Fruit fly (Drosophila melanogaster): ENCODE measurements around the gene Root.

Gene Root

DNA sequence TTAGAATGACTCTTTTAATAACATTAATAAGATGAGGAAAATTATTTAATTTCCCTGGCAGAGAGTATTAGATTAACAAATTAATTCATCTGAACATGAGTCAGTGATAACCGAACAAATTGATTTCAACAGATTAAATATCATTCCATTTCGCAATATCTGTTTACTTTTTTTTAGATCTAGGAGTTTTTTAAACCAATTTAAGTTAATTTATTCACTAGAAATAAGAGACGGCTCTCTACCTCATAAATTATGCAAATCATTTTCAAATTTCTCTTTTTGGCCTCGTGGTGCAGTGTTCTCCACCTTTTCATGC lies at the start of gene Root:
Root (plus strand) TSS at position 217 of the 316 bp plus-strand sequence.
- no peak for TF ChIP-seq Pif1B (GFP tag; optimal IDR thresholded peaks at IDR 0.05)
- TF ChIP-seq CG12605 (GFP tag; IDR thresholded peaks at IDR 0.05) = no peak
- TF ChIP-seq CG9948 (tag; optimal IDR thresholded peaks at IDR 0.05) = no peak
- no peak for TF ChIP-seq CG14655 (GFP tag; optimal IDR thresholded peaks at IDR 0.05)
- no peak for TF ChIP-seq D1 (tag; optimal IDR thresholded peaks at IDR 0.05)
- TF ChIP-seq Pif1A (GFP tag; optimal IDR thresholded peaks at IDR 0.05) = no peak
- no peak for TF ChIP-seq CG32121 (GFP tag; IDR thresholded peaks at IDR 0.05)
- no peak for TF ChIP-seq Snoo (tag; optimal IDR thresholded peaks at IDR 0.05)
- TF ChIP-seq EcR (GFP tag; optimal IDR thresholded peaks at IDR 0.05) = no peak
- no peak for TF ChIP-seq CG4496 (GFP tag; IDR thresholded peaks at IDR 0.05)
- no peak for TF ChIP-seq CG10348 (GFP tag; IDR thresholded peaks at IDR 0.05)
- no peak for TF ChIP-seq CG17806 (tag; optimal IDR thresholded peaks at IDR 0.05)

DNA sequence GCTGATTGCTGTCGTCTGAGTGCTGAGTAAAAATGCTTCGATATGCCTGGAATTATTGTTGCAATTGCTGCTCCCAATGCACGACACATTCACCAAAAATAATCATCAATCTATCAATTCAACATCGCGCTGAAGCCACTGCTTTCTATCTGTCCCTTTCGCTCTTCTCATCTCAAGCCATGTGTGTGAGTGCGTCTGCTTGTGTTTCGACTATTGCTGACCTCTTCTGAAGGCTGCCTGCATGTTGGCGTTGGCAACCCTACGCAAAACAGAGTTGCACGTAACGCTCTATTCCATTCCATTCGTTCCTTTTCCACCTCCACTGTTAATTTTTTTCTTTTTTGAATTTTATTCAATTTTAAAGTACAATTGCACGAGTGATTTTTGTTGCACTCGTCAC lies 47.4 kb upstream of the Root start:
- TF ChIP-seq CG12605 (GFP tag; IDR thresholded peaks at IDR 0.05) = no peak
- TF ChIP-seq D1 (tag; optimal IDR thresholded peaks at IDR 0.05) = no peak
- no peak for TF ChIP-seq CG8301 (tag; optimal IDR thresholded peaks at IDR 0.05)
- no peak for TF ChIP-seq CG14655 (GFP tag; optimal IDR thresholded peaks at IDR 0.05)
- no peak for TF ChIP-seq CG15710 (tag; optimal IDR thresholded peaks at IDR 0.05)

DNA sequence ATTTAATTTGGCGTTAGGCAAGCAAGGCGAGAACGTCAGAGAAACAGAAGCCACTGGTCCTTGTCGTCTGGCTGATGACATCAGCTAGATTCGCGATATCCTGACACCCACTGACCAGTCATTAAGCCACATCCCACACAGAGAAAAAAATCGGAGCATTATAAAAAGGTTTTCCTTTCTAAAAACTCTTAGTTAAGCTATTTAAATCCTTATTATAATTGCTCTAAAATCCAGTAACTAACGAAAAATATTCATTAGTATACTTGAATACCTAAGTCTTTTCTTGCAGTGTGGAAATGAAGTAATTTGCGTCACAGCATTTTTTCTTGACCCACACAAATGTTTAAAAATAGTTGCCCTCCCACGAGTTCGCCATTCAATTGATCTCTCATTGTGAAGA lies 44.3 kb upstream of the Root start:
- TF ChIP-seq CG32121 (GFP tag; IDR thresholded peaks at IDR 0.05) = no peak
- no peak for TF ChIP-seq fd96Ca (GFP tag; IDR thresholded peaks at IDR 0.05)
- no peak for TF ChIP-seq CG9948 (tag; optimal IDR thresholded peaks at IDR 0.05)
- TF ChIP-seq CG14655 (GFP tag; optimal IDR thresholded peaks at IDR 0.05) = no peak
- no peak for TF ChIP-seq CG13204 (GFP tag; optimal IDR thresholded peaks at IDR 0.05)
- no peak for TF ChIP-seq Ets98B (GFP tag; IDR thresholded peaks at IDR 0.05)
- no peak for TF ChIP-seq Pif1B (GFP tag; optimal IDR thresholded peaks at IDR 0.05)

dm6 chr3R:24069965-24070364 lies 43.1 kb upstream of the Root start:
- TF ChIP-seq CG8301 (tag; optimal IDR thresholded peaks at IDR 0.05) = no peak

DNA sequence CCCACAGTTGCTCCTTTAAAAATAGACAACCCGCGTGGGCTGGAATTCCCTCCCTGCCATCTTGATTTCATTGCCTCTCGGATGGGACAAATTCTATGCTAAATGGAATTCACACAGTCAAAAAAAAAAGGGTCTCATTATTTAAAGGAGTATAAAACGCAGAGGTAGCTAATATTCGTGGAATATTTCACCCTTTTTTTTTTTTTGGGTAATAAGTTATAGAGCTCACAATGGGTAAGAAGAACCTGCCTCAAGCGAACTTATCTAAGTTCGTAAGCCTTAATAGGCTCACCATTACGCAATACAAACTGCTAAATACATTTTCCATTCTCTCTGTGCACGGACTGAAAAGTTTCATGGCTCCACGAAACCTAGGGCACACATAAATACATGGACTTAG lies 39.4 kb upstream of the Root start:
- TF ChIP-seq rn (GFP tag; IDR thresholded peaks at IDR 0.05) (no peak), CG15710 (tag; optimal IDR thresholded peaks at IDR 0.05) (peak; percentile 26), CG8159 (tag; optimal IDR thresholded peaks at IDR 0.05) (peak; percentile 56), CG14655 (GFP tag; optimal IDR thresholded peaks at IDR 0.05) (peak; percentile 36), CG9948 (tag; optimal IDR thresholded peaks at IDR 0.05) (peak; percentile 33), EcR (GFP tag; optimal IDR thresholded peaks at IDR 0.05) (no peak), Pif1A (GFP tag; optimal IDR thresholded peaks at IDR 0.05) (peak; percentile 28), CG17806 (tag; optimal IDR thresholded peaks at IDR 0.05) (peak; percentile 32), Pif1B (GFP tag; optimal IDR thresholded peaks at IDR 0.05) (no peak), CG32121 (GFP tag; IDR thresholded peaks at IDR 0.05) (no peak), Ets98B (GFP tag; IDR thresholded peaks at IDR 0.05) (no peak)

DNA sequence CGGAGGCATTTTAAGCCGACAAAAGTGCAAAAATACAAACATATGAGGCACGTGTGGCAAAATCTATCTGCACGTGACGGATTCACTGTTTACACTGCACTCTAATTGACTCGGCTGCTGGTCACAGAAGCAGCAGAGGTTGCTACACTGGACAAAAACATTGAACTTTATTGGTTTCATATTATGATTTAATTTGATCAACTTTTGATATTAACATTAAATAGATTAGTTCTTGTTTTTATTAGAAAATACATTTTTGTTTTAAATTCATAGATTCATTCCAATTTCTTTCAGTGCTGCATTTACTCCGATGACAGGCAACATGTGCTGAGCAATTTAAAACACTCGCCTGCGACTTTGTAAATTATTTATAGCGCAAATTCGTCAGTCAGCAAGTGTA lies 34.0 kb upstream of the Root start:
- TF ChIP-seq fd96Ca (GFP tag; IDR thresholded peaks at IDR 0.05) = no peak
- no peak for TF ChIP-seq rn (GFP tag; IDR thresholded peaks at IDR 0.05)
- TF ChIP-seq EcR (GFP tag; optimal IDR thresholded peaks at IDR 0.05) = no peak
- no peak for TF ChIP-seq D1 (tag; optimal IDR thresholded peaks at IDR 0.05)
- no peak for TF ChIP-seq Pif1B (GFP tag; optimal IDR thresholded peaks at IDR 0.05)
- no peak for TF ChIP-seq CG32121 (GFP tag; IDR thresholded peaks at IDR 0.05)
- peak; percentile 22 for TF ChIP-seq Pif1A (GFP tag; optimal IDR thresholded peaks at IDR 0.05)
- TF ChIP-seq CG10348 (GFP tag; IDR thresholded peaks at IDR 0.05) = no peak
- TF ChIP-seq gl (tag; optimal IDR thresholded peaks at IDR 0.05) = no peak
- no peak for TF ChIP-seq CG9948 (tag; optimal IDR thresholded peaks at IDR 0.05)
- peak; percentile 23 for TF ChIP-seq CG8301 (tag; optimal IDR thresholded peaks at IDR 0.05)
- peak; percentile 13 for TF ChIP-seq CG8159 (tag; optimal IDR thresholded peaks at IDR 0.05)
- TF ChIP-seq Ets98B (GFP tag; IDR thresholded peaks at IDR 0.05) = no peak
- peak; percentile 56; the same call in 1 of the 3 replicates for TF ChIP-seq CG4496 (GFP tag; IDR thresholded peaks at IDR 0.05)
- peak; percentile 31; the same call in 1 of the 2 replicates for TF ChIP-seq CG12605 (GFP tag; IDR thresholded peaks at IDR 0.05)
- no peak for TF ChIP-seq CG17806 (tag; optimal IDR thresholded peaks at IDR 0.05)
- peak; percentile 4 for TF ChIP-seq CG14655 (GFP tag; optimal IDR thresholded peaks at IDR 0.05)
- TF ChIP-seq Snoo (tag; optimal IDR thresholded peaks at IDR 0.05) = no peak
- peak; percentile 11 for TF ChIP-seq CG34367 (tag; optimal IDR thresholded peaks at IDR 0.05)
- no peak for TF ChIP-seq CG15710 (tag; optimal IDR thresholded peaks at IDR 0.05)
- no peak for TF ChIP-seq CG13204 (GFP tag; optimal IDR thresholded peaks at IDR 0.05)

DNA sequence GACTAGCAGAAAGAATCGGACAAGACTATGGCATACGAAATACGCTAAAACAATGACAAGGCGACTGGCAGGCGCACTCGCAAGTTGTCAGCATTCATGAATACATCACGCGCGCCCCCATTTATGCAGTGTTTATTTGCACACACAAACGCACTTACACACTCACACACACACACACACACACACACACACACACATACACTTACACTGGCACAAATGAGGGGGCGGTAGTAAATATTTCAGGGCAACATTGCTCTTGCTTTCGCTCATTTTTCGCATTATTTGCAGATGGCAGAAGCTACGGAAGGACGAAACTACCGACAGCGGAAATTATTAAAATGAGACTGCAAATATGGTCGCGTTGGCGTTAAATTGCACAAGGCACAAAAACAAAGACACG lies 33.5 kb upstream of the Root start:
- TF ChIP-seq D1 (tag; optimal IDR thresholded peaks at IDR 0.05) (no peak), CG12605 (GFP tag; IDR thresholded peaks at IDR 0.05) (no peak), Pif1B (GFP tag; optimal IDR thresholded peaks at IDR 0.05) (no peak), CG9948 (tag; optimal IDR thresholded peaks at IDR 0.05) (no peak), Pif1A (GFP tag; optimal IDR thresholded peaks at IDR 0.05) (no peak), Ets98B (GFP tag; IDR thresholded peaks at IDR 0.05) (no peak), CG4496 (GFP tag; IDR thresholded peaks at IDR 0.05) (no peak), CG13204 (GFP tag; optimal IDR thresholded peaks at IDR 0.05) (no peak), CG17806 (tag; optimal IDR thresholded peaks at IDR 0.05) (no peak), CG8301 (tag; optimal IDR thresholded peaks at IDR 0.05) (no peak), CG14655 (GFP tag; optimal IDR thresholded peaks at IDR 0.05) (no peak), rn (GFP tag; IDR thresholded peaks at IDR 0.05) (no peak), EcR (GFP tag; optimal IDR thresholded peaks at IDR 0.05) (no peak), Snoo (tag; optimal IDR thresholded peaks at IDR 0.05) (no peak), CG10348 (GFP tag; IDR thresholded peaks at IDR 0.05) (no peak), CG8159 (tag; optimal IDR thresholded peaks at IDR 0.05) (no peak), CG32121 (GFP tag; IDR thresholded peaks at IDR 0.05) (no peak)
